Worm (Caenorhabditis elegans) whole organism, late embryonic: ENCODE measurements around the gene Y53F4B.11.

Experiments
- C08G9.2 ChIP-seq: sonication (generic microtip); optimal IDR thresholded peaks from 2 replicates; lab custom pipeline; 2016; ENCODE audit warnings: mild to moderate bottlenecking, missing genetic modification characterization, moderate library complexity, missing compliant biosample characterization
- C38D4.7 ChIP-seq: fragments of 200-800 bp; sonication (Bioruptor generic); optimal IDR thresholded peaks from 2 replicates; lab custom pipeline; 2018; ENCODE audit warnings: mild to moderate bottlenecking, missing genetic modification characterization, moderate library complexity, missing compliant biosample characterization
- F13H6.1 ChIP-seq: sonication (generic microtip); optimal IDR thresholded peaks from 2 replicates; lab custom pipeline; 2016; ENCODE audit warnings: missing genetic modification characterization, missing compliant biosample characterization
- K09A11.1 ChIP-seq: sonication (generic microtip); optimal IDR thresholded peaks from 2 replicates; lab custom pipeline; 2017; ENCODE audit warnings: antibody characterized with exemption, mild to moderate bottlenecking, missing genetic modification characterization, missing compliant biosample characterization; ENCODE audit not compliant: insufficient read depth
- Y22D7AL.16 ChIP-seq: sonication (generic microtip); optimal IDR thresholded peaks from 2 replicates; lab custom pipeline; 2016; ENCODE audit warnings: missing genetic modification characterization, missing compliant biosample characterization
- ama-1 ChIP-seq: fragments of 150-350 bp; optimal IDR thresholded peaks from 2 replicates; lab custom pipeline; 2014
- ceh-14 ChIP-seq: sonication (generic microtip); optimal IDR thresholded peaks from 2 replicates; lab custom pipeline; 2016; ENCODE audit warnings: missing genotype, missing genetic modification characterization, missing compliant biosample characterization
- ceh-18 ChIP-seq: sonication (generic microtip); optimal IDR thresholded peaks from 2 replicates; lab custom pipeline; 2016; ENCODE audit warnings: missing genetic modification characterization, missing compliant biosample characterization
- ceh-19 ChIP-seq: fragments of 200-800 bp; sonication (Bioruptor generic); optimal IDR thresholded peaks from 2 replicates; lab custom pipeline; 2018; ENCODE audit warnings: mild to moderate bottlenecking, missing genetic modification characterization, missing compliant biosample characterization
- ceh-2 ChIP-seq: sonication (generic microtip); optimal IDR thresholded peaks from 2 replicates; lab custom pipeline; 2016; ENCODE audit warnings: missing genotype, missing genetic modification characterization, missing compliant biosample characterization
- ceh-22 ChIP-seq: sonication (generic microtip); optimal IDR thresholded peaks from 2 replicates; lab custom pipeline; 2017; ENCODE audit warnings: missing biosample characterization, missing genetic modification characterization
- ceh-24 ChIP-seq: sonication (generic microtip); optimal IDR thresholded peaks from 2 replicates; lab custom pipeline; 2016; ENCODE audit warnings: mild to moderate bottlenecking, missing genetic modification characterization, missing compliant biosample characterization
- ceh-30 ChIP-seq: fragments of 150-350 bp; optimal IDR thresholded peaks from 2 replicates; lab custom pipeline; 2014; ENCODE audit warnings: missing biosample characterization, missing genetic modification characterization
- ceh-31 ChIP-seq: sonication (generic microtip); optimal IDR thresholded peaks from 2 replicates; lab custom pipeline; 2016; ENCODE audit warnings: missing genetic modification characterization, missing compliant biosample characterization
- ceh-34 ChIP-seq: sonication (generic microtip); optimal IDR thresholded peaks from 2 replicates; lab custom pipeline; 2016; ENCODE audit warnings: mild to moderate bottlenecking, missing genetic modification characterization, missing compliant biosample characterization
- ceh-48 ChIP-seq: sonication (generic microtip); optimal IDR thresholded peaks from 2 replicates; lab custom pipeline; 2016; ENCODE audit warnings: missing genetic modification characterization, inconsistent platforms, missing compliant biosample characterization
- ceh-9 ChIP-seq: sonication (generic microtip); optimal IDR thresholded peaks from 2 replicates; lab custom pipeline; 2016; ENCODE audit warnings: mild to moderate bottlenecking, missing genetic modification characterization, inconsistent platforms, missing compliant biosample characterization
- che-1 ChIP-seq: sonication (generic microtip); optimal IDR thresholded peaks from 2 replicates; lab custom pipeline; 2016; ENCODE audit warnings: mild to moderate bottlenecking, missing genetic modification characterization, missing compliant biosample characterization
- dmd-4 ChIP-seq: sonication (generic microtip); optimal IDR thresholded peaks from 2 replicates; lab custom pipeline; 2016; ENCODE audit warnings: borderline replicate concordance, missing genetic modification characterization, missing compliant biosample characterization
- dve-1 ChIP-seq: sonication (generic microtip); optimal IDR thresholded peaks from 2 replicates; lab custom pipeline; 2017; ENCODE audit warnings: antibody characterized with exemption, mild to moderate bottlenecking, missing genetic modification characterization, missing compliant biosample characterization
- elt-4 ChIP-seq: sonication (generic microtip); optimal IDR thresholded peaks from 2 replicates; lab custom pipeline; 2016; ENCODE audit warnings: missing genetic modification characterization, missing compliant biosample characterization
- eyg-1 ChIP-seq: sonication (generic microtip); optimal IDR thresholded peaks from 2 replicates; lab custom pipeline; 2016; ENCODE audit warnings: missing genotype, missing genetic modification characterization, missing compliant biosample characterization
- fkh-10 ChIP-seq: fragments of 150-350 bp; optimal IDR thresholded peaks from 2 replicates; lab custom pipeline; 2014; ENCODE audit warnings: missing biosample characterization, missing genetic modification reagents, missing genetic modification characterization
- fkh-6 ChIP-seq: sonication (generic microtip); optimal IDR thresholded peaks from 2 replicates; lab custom pipeline; 2016; ENCODE audit warnings: missing genetic modification characterization, missing compliant biosample characterization
- hlh-13 ChIP-seq: fragments of 200-800 bp; sonication (Bioruptor generic); optimal IDR thresholded peaks from 2 replicates; lab custom pipeline; 2018; ENCODE audit warnings: mild to moderate bottlenecking, missing genetic modification characterization, missing compliant biosample characterization
- hlh-30 ChIP-seq: sonication (generic microtip); optimal IDR thresholded peaks from 2 replicates; lab custom pipeline; 2017; ENCODE audit warnings: antibody characterized with exemption, missing genetic modification characterization, missing compliant biosample characterization; ENCODE audit not compliant: insufficient read depth
- hlh-6 ChIP-seq: sonication (generic microtip); optimal IDR thresholded peaks from 2 replicates; lab custom pipeline; 2016; ENCODE audit warnings: missing genotype, missing genetic modification characterization, missing compliant biosample characterization
- lim-6 ChIP-seq: sonication (generic microtip); optimal IDR thresholded peaks from 2 replicates; lab custom pipeline; 2016; ENCODE audit warnings: missing genetic modification characterization, missing compliant biosample characterization
- lin-11 ChIP-seq: fragments of 200-800 bp; sonication (Bioruptor generic); optimal IDR thresholded peaks from 2 replicates; lab custom pipeline; 2018; ENCODE audit warnings: mild to moderate bottlenecking, missing genetic modification characterization, missing compliant biosample characterization
- madf-2 ChIP-seq: sonication (generic microtip); optimal IDR thresholded peaks from 2 replicates; lab custom pipeline; 2017; ENCODE audit warnings: missing genetic modification characterization, missing compliant biosample characterization
- mec-3 ChIP-seq: sonication (generic microtip); optimal IDR thresholded peaks from 2 replicates; lab custom pipeline; 2016; ENCODE audit warnings: borderline replicate concordance, missing genetic modification characterization, missing compliant biosample characterization
- nhr-11 ChIP-seq: fragments of 150-350 bp; optimal IDR thresholded peaks from 2 replicates; lab custom pipeline; 2014; ENCODE audit warnings: missing biosample characterization, missing genetic modification characterization
- nhr-232 ChIP-seq: sonication (generic microtip); optimal IDR thresholded peaks from 2 replicates; lab custom pipeline; 2016; ENCODE audit warnings: missing genetic modification characterization, missing compliant biosample characterization
- npax-4 ChIP-seq: sonication (generic microtip); optimal IDR thresholded peaks from 2 replicates; lab custom pipeline; 2016; ENCODE audit warnings: missing genetic modification characterization, missing compliant biosample characterization
- odd-2 ChIP-seq: sonication (generic microtip); optimal IDR thresholded peaks from 2 replicates; lab custom pipeline; 2017; ENCODE audit warnings: antibody characterized with exemption, mild to moderate bottlenecking, missing genetic modification characterization, missing compliant biosample characterization
- pag-3 ChIP-seq: sonication (generic microtip); optimal IDR thresholded peaks from 2 replicates; lab custom pipeline; 2016; ENCODE audit warnings: missing compliant biosample characterization, missing genetic modification characterization, borderline replicate concordance
- pat-9 ChIP-seq: fragments of 200-800 bp; sonication (Bioruptor generic); optimal IDR thresholded peaks from 2 replicates; lab custom pipeline; 2018; ENCODE audit warnings: mild to moderate bottlenecking, missing genetic modification characterization, moderate library complexity, missing compliant biosample characterization
- pha-4 ChIP-seq: fragments of 150-350 bp; optimal IDR thresholded peaks from 2 replicates; lab custom pipeline; 2018; ENCODE audit warnings: missing biosample characterization, missing genetic modification reagents, missing genetic modification characterization
- pros-1 ChIP-seq: fragments of 150-350 bp; optimal IDR thresholded peaks from 2 replicates; lab custom pipeline; 2014; ENCODE audit warnings: missing biosample characterization, missing genetic modification reagents, missing genetic modification characterization
- ref-2 ChIP-seq: sonication (generic microtip); optimal IDR thresholded peaks from 2 replicates; lab custom pipeline; 2016; ENCODE audit warnings: missing genetic modification characterization, missing compliant biosample characterization
- rnt-1 ChIP-seq: sonication (generic microtip); optimal IDR thresholded peaks from 2 replicates; lab custom pipeline; 2016; ENCODE audit warnings: missing genetic modification characterization, missing compliant biosample characterization
- sdc-2 ChIP-seq: sonication (generic microtip); optimal IDR thresholded peaks from 2 replicates; lab custom pipeline; 2016; ENCODE audit warnings: missing genotype, missing genetic modification characterization, missing compliant biosample characterization
- sox-2 ChIP-seq: fragments of 200-800 bp; sonication (Bioruptor generic); IDR thresholded peaks from 2 replicates; pipeline ENCODE4 v1.3.6; 2022; ENCODE audit warnings: missing genetic modification reagents, missing genetic modification characterization, missing compliant biosample characterization
- syd-9 ChIP-seq: sonication (generic microtip); optimal IDR thresholded peaks from 2 replicates; lab custom pipeline; 2016; ENCODE audit warnings: mild to moderate bottlenecking, missing genetic modification characterization, moderate library complexity, missing compliant biosample characterization
- ttx-3 ChIP-seq: sonication (generic microtip); optimal IDR thresholded peaks from 2 replicates; lab custom pipeline; 2016; ENCODE audit warnings: missing genetic modification reagents, missing genetic modification characterization, missing compliant biosample characterization
- unc-3 ChIP-seq, 2 experiments: fragments of 200-800 bp in 1 of 2; sonication (Bioruptor generic) in 1 of 2; sonication (generic microtip) in 1 of 2; conservative IDR thresholded peaks in 1 of 2; optimal IDR thresholded peaks in 1 of 2; 2 replicates each; pipeline versions ENCODE4 v1.3.6 to Lab custom; 2016 to 2022; ENCODE audit warnings: missing compliant biosample characterization in 2 of 2, missing genetic modification characterization in 2 of 2, missing genetic modification reagents in 1 of 2
- unc-42 ChIP-seq: sonication (generic microtip); optimal IDR thresholded peaks from 2 replicates; lab custom pipeline; 2016; ENCODE audit warnings: missing genotype, missing genetic modification characterization, missing compliant biosample characterization
- unc-55 ChIP-seq: sonication (generic microtip); optimal IDR thresholded peaks from 2 replicates; lab custom pipeline; 2017; ENCODE audit warnings: missing biosample characterization, missing genetic modification reagents, missing genetic modification characterization
- unc-86 ChIP-seq: sonication (generic microtip); optimal IDR thresholded peaks from 2 replicates; lab custom pipeline; 2016; ENCODE audit warnings: missing genetic modification characterization, missing compliant biosample characterization
- zip-5 ChIP-seq: sonication (generic microtip); optimal IDR thresholded peaks from 2 replicates; lab custom pipeline; 2016; ENCODE audit warnings: missing genetic modification characterization, missing compliant biosample characterization
- ztf-16 ChIP-seq: sonication (generic microtip); optimal IDR thresholded peaks from 2 replicates; lab custom pipeline; 2017; ENCODE audit warnings: missing genetic modification characterization, missing compliant biosample characterization

The Y53F4B.11 gene

DNA sequence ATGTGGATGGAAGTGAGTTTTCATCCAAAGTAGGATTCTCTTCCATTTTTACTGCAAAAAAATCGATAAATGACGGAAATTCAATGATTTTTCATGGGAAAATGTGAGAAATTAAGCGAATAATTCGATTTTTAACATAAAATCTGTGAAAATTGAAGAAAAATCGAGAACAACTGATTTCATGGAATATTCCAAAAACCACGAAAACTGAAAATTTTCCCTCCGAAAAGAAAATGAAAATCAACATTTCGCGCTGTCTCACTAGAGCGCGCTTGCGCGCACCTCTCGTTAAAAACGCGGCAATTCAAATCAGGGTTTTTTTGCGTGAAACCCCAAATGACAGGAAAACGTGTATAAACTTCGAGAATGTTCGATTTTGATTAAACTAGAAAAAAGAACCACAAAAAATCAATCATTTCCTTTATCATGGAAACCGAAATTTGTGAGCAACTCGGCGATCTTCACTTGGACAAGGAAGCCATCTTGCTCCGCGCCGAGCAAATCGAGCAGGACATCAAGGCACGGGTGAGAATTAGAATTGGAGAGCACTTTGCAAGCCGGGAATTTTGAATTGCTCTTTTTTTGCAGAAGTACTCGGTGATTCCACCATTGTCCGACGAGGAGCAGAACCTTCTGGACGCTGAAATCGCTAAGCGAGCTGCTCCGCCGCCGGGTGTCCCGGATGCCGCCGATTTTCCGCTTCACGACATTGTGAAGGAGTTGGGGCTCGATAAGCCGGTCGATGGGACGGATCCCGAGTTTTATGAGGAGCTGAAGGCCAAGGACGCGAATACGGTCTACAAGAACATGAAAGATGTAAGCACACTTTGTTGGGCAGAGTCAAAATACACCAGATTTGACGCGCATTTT, at the start of gene Y53F4B.11, which contains the start of gene Y53F4B.9:
Y53F4B.11 (plus strand) TSS at position 383 of the 870 bp plus-strand sequence.
Y53F4B.9 (minus strand) TSS at position 51 of the 870 bp plus-strand sequence.
- TF ChIP-seq K09A11.1 (tag; lab: Kevin White, UChicago) (no peak), pha-4 (tag; lab: Kevin White, UChicago) (no peak), pros-1 (tag; lab: Kevin White, UChicago) (peak; percentile 6), ceh-24 (tag; lab: Kevin White, UChicago) (no peak), rnt-1 (tag; lab: Kevin White, UChicago) (peak; percentile 41), nhr-232 (tag; lab: Kevin White, UChicago) (no peak), ttx-3 (tag; lab: Kevin White, UChicago) (no peak), sox-2 (GFP tag; lab: Robert Waterston, UW) (no peak), che-1 (tag; lab: Kevin White, UChicago) (no peak), ceh-30 (tag; lab: Kevin White, UChicago) (no peak), ceh-19 (no peak), lin-11 (no peak), unc-3 (GFP tag; conservative IDR thresholded peaks at IDR 0.05; lab: Robert Waterston, UW) (no peak), unc-3 (tag; optimal IDR thresholded peaks at IDR 0.05; lab: Kevin White, UChicago) (no peak), ceh-18 (tag; lab: Kevin White, UChicago) (peak; percentile 29), unc-42 (peak; percentile 62), unc-86 (no peak), madf-2 (tag; lab: Kevin White, UChicago) (no peak), zip-5 (tag; lab: Kevin White, UChicago) (no peak), npax-4 (tag; lab: Kevin White, UChicago) (no peak), ceh-14 (tag; lab: Kevin White, UChicago) (no peak), C08G9.2 (peak; percentile 37), ceh-2 (no peak), F13H6.1 (tag; lab: Kevin White, UChicago) (no peak), ztf-16 (tag; lab: Kevin White, UChicago) (no peak), eyg-1 (tag; lab: Kevin White, UChicago) (no peak), pat-9 (tag; lab: Kevin White, UChicago) (peak; percentile 23), Y22D7AL.16 (tag; lab: Kevin White, UChicago) (no peak), dve-1 (no peak), sdc-2 (tag; lab: Kevin White, UChicago) (no peak), C38D4.7 (GFP tag; lab: Kevin White, UChicago) (no peak), unc-55 (peak; percentile 15), ceh-22 (no peak), ceh-31 (tag; lab: Kevin White, UChicago) (peak; percentile 55), fkh-10 (GFP tag; lab: Kevin White, UChicago) (no peak), ceh-48 (tag; lab: Kevin White, UChicago) (peak; percentile 1), lim-6 (no peak), ceh-9 (no peak), nhr-11 (tag; lab: Kevin White, UChicago) (no peak), hlh-13 (GFP tag; lab: Kevin White, UChicago) (no peak), hlh-6 (no peak), syd-9 (no peak), hlh-30 (tag; lab: Kevin White, UChicago) (no peak), odd-2 (tag; lab: Kevin White, UChicago) (no peak), elt-4 (tag; lab: Kevin White, UChicago) (no peak), dmd-4 (tag; lab: Kevin White, UChicago) (no peak), ref-2 (tag; lab: Kevin White, UChicago) (peak; percentile 20), pag-3 (no peak), ama-1 (lab: Kevin White, UChicago) (no peak), ceh-34 (tag; lab: Kevin White, UChicago) (no peak), fkh-6 (tag; lab: Kevin White, UChicago) (no peak), mec-3 (tag; lab: Kevin White, UChicago) (no peak)
